Fruit fly (Drosophila melanogaster) whole organism, pupa: ENCODE results near the gene B-H2.

Source experiments
- CG14655 ChIP-seq: fragments of 200-800 bp; sonication (Bioruptor generic); optimal IDR thresholded peaks from 3 replicates; lab custom pipeline; 2017; ENCODE audit warnings: mild to moderate bottlenecking, missing biosample characterization, missing genetic modification reagents, missing genetic modification characterization
- CG15710 ChIP-seq: fragments of 200-800 bp; sonication (Bioruptor generic); optimal IDR thresholded peaks from 2 replicates; lab custom pipeline; 2018; ENCODE audit warnings: missing biosample characterization, mild to moderate bottlenecking, missing genetic modification characterization, moderate library complexity
- CG17806 ChIP-seq: fragments of 200-800 bp; sonication (Bioruptor generic); optimal IDR thresholded peaks from 2 replicates; lab custom pipeline; 2018; ENCODE audit warnings: missing biosample characterization, mild to moderate bottlenecking, missing genetic modification characterization, moderate library complexity
- CG32121 ChIP-seq: fragments of 200-800 bp; sonication (Bioruptor generic); IDR thresholded peaks from 2 replicates; pipeline ENCODE4 v1.3.6; 2022; ENCODE audit warnings: missing biosample characterization, missing genetic modification characterization
- CG4496 ChIP-seq: fragments of 200-800 bp; sonication (Bioruptor generic); IDR thresholded peaks from 3 replicates; pipeline ENCODE4 v1.3.6; 2022; ENCODE audit warnings: missing biosample characterization, missing genetic modification characterization
- CG8159 ChIP-seq: fragments of 200-800 bp; sonication (Bioruptor generic); optimal IDR thresholded peaks from 3 replicates; lab custom pipeline; 2018; ENCODE audit warnings: missing biosample characterization, mild to moderate bottlenecking, missing genetic modification characterization, moderate library complexity
- CG8301 ChIP-seq: fragments of 200-800 bp; sonication (Bioruptor generic); optimal IDR thresholded peaks from 2 replicates; lab custom pipeline; 2018; ENCODE audit warnings: missing biosample characterization, mild to moderate bottlenecking, missing genetic modification characterization
- EcR ChIP-seq: fragments of 200-800 bp; sonication (Bioruptor generic); optimal IDR thresholded peaks from 3 replicates; lab custom pipeline; 2019; ENCODE audit warnings: missing biosample characterization, missing genetic modification characterization, mild to moderate bottlenecking, moderate library complexity, missing genetic modification reagents
- Ets98B ChIP-seq: fragments of 200-800 bp; sonication (Bioruptor generic); IDR thresholded peaks from 2 replicates; pipeline ENCODE4 v1.3.6; 2022; ENCODE audit warnings: missing biosample characterization, missing genetic modification characterization
- Pif1A ChIP-seq: fragments of 200-800 bp; sonication (Bioruptor generic); optimal IDR thresholded peaks from 3 replicates; lab custom pipeline; 2016; ENCODE audit warnings: missing biosample characterization, missing genetic modification characterization
- Snoo ChIP-seq: fragments of 200-800 bp; sonication (Bioruptor generic); optimal IDR thresholded peaks from 3 replicates; lab custom pipeline; 2017; ENCODE audit warnings: missing biosample characterization, mild to moderate bottlenecking, missing genetic modification characterization, inconsistent platforms
- fd96Ca ChIP-seq: fragments of 200-800 bp; sonication (Bioruptor generic); IDR thresholded peaks from 3 replicates; pipeline ENCODE4 v1.3.6; 2022; ENCODE audit warnings: missing biosample characterization, missing genetic modification characterization

- TF ChIP-seq CG14655 (GFP tag; lab: Kevin White, UChicago) (no peak), CG4496 (GFP tag; lab: Robert Waterston, UW) (no peak), Pif1A (no peak), CG17806 (tag; lab: Kevin White, UChicago) (no peak), CG8301 (no peak), CG32121 (no peak), CG15710 (tag; lab: Kevin White, UChicago) (no peak), Snoo (no peak), CG8159 (tag; lab: Kevin White, UChicago) (no peak), fd96Ca (GFP tag; lab: Robert Waterston, UW) (no peak), EcR (GFP tag; lab: Kevin White, UChicago) (no peak), Ets98B (GFP tag; lab: Robert Waterston, UW) (no peak)
Measured at dm6 chrX:17305544-17305943, 8.8 kb upstream of the B-H2 start.
